Worm (Caenorhabditis elegans) whole organism, dauer: ENCODE data around the gene F38A1.9.

Experiments used
- unc-62 ChIP-seq: sonication (generic microtip); optimal IDR thresholded peaks from 2 replicates; lab custom pipeline; 2017; ENCODE audit warnings: missing biosample characterization, missing genetic modification reagents, missing genetic modification characterization

F38A1.9 gene

DNA sequence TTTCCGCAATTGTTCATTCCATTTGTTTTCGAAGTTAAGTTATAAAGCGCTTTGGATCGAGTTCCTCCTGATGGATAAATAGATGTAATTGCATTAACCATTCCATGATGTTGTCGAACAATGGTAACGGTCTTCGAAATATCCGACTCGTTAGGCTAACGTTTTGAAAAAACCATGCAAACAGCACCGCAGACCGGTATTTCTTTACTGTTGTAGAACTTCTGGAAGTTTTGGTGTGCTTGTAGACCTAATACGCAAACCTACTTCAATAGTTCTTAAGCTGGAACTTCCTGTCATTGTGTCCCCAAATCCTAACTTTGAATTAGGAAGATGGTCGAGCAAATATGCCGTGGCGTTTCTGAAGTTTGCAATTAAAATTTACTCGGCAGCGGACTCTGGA is at the start of gene F38A1.9:
TSS of gene F38A1.9 (minus strand) at position 101 of the 400 bp plus-strand sequence.
- TF ChIP-seq unc-62 = no peak

DNA sequence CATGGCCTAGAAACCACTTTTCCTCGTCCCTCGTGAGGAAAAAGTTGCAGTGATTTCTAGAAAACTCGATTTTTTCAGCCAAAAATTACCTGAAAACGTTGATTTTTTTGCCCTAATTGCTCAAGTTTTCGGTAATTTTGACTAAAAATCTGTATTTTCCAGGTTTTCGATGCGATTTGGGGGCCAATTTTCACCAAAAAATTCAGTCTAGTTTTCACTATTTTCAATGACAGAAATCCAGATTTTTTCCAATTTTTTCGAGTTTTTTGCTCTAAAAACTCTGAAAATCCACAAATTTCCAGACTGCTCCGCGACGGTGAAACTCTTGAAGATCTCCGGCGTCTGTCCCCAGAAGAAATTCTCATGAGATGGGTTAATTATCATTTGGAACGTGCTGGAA is 44.2 kb upstream of the F38A1.9 start, which contains the start of gene plst-1:
TSS of gene plst-1 (plus strand) at position 301 of the 400 bp plus-strand sequence.
- no peak for TF ChIP-seq unc-62

DNA sequence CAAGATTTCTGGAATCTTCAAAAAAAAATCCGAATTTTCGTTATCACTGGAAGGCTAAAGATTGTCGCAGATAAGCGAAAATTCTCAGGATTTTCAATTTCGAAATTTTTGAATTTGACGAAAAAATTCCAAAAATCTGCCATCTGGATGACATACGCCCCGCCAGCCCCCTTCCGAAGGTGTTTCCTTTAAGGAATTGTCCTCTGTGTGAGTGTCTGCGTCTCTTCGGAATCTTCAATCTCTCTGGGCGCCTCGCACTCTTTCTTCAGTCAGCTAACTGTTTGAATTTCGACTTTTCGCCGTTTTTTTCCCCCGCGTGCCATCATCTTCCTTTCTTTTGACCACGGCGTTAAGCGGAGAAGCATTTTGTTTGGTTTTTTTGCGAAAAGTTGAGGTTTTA is 41.4 kb upstream of the F38A1.9 start:
- TF ChIP-seq unc-62 = no peak

DNA sequence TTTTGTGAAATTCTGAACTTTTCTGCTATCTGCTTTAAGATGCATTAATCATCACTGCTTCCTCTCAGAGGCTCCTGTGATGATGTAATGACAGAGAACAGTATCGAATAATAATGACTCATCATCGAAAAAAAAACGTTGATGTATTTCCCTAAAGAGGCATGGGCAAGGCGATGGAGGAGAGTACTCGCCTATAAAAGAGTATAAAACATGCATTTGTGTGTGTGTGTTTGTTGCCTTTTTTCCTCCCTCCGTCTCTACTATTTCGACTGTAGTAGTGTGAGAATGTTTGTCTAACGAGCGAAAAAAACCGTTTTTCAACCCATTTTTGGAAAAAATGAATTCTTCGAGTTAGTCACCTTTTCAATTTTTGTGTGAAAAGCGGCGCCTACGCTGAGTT is 39.7 kb upstream of the F38A1.9 start:
- no peak for TF ChIP-seq unc-62

DNA sequence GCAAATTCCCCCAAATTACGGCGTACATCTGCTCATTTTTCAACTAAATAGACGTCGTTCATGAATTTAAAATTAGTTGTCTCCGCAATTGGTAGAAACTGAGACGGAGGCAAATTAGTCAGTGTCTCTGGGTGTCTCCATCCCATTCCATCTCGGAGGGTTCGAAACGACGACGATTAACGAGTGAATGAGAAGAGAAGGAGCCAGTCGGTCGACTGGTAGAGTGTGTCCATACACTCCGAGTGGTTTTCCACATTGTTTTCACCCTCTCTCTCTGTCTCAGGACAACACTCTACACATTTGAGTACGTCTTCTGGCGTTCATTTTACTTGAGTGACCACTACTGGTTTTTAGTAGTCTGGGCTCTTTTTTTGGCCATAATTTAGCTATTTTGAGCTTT is 33.8 kb upstream of the F38A1.9 start:
- no peak for TF ChIP-seq unc-62

DNA sequence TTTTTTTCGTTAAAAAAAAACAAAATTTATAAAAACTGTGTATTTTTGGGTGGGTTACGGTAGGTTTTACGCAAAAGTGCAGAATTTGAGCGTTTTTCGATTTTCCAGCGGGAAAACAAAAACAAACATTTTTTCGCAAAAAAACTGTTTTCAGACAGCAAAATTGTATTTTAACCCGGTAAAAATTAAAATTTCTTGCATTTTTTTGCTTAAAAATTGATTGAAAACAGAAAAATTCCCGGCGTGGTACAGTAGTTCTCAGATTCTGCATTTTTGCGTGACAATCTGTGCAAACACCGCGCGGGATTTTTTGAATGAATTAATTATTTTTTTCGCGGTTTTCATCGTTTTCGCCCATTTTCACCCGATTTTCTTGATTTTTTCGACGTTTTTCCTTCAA is 31.9 kb upstream of the F38A1.9 start:
- no peak for TF ChIP-seq unc-62

DNA sequence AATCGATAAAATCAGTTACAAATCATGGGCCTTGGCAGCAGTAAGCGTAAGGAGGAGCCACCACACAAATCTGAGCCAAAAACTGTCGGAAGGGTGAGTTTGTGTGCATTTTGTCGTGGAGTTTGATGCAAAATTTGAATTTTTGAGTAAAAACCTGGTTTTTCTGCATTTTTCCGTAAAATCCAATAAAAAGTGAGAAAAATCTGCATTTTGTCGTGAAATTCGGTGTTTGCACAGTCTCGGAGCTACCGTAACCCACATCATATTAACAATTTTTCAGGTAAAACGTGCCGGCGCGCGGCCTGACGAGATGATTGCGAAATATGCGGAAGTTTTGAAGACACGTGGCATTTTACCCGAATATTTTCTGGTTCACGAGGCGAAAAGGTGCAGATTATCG is 30.8 kb upstream of the F38A1.9 start:
- no peak for TF ChIP-seq unc-62

DNA sequence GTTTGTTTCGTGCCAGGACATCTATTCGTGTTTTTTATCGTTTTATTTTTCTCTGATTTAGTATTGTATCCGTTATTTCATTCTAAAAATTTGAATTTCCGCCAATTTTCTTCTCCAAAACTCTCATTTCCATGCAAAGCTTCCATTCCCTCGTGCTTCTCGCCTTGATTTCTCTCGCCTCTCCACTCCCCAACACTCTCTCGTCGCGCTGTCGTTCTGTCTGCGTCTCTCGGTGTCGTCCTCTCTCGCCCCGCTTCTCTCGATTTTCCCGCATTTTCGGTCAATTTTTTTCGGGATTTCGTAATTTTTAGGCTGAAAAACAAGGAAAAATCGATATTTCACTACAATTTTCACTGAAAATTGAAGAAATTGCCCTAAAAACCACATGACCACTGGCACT is 29.4 kb upstream of the F38A1.9 start, which contains the start of gene C09E9.1:
TSS of gene C09E9.1 (plus strand) at position 286 of the 400 bp plus-strand sequence.
- no peak for TF ChIP-seq unc-62

DNA sequence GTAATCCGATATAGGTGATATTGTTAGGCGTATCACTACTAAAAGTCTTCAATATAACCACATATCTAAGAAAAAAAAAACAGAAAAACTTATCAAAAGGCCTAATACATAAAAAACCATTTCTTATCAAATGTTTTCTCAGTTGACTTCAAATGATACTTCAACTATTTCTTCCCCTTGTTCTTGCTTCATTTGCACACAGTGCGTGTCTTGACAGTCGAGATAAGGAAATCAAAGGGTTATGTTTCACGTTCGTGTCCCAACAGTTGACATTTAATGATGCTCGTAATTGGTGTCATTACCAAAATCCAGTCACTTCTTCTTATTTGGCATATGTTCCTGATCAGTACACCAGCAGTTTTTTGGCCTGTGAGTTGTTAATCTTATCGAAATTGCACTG is 21.6 kb upstream of the F38A1.9 start, which contains the start of gene clec-170:
TSS of gene clec-170 (plus strand) at position 143 of the 400 bp plus-strand sequence.
- no peak for TF ChIP-seq unc-62

DNA sequence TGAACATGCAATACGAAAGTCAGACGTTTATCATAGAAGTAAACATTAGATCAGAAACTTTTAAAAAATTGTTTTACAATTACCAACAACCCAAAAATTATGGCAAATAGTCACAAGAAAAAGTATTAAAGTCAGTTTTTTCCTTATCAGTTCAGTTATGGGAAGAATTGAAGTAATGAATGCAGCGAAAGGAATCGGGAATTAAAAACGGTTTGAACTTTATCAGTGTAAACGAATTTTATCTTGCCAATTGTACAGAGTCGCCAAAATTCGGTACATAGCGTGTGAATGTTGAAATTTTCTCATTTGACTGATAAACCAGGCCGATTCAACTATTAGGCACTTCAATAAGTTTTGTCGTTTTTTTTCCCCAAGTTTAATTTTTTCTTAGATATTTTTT is 21.0 kb upstream of the F38A1.9 start:
- no peak for TF ChIP-seq unc-62

DNA sequence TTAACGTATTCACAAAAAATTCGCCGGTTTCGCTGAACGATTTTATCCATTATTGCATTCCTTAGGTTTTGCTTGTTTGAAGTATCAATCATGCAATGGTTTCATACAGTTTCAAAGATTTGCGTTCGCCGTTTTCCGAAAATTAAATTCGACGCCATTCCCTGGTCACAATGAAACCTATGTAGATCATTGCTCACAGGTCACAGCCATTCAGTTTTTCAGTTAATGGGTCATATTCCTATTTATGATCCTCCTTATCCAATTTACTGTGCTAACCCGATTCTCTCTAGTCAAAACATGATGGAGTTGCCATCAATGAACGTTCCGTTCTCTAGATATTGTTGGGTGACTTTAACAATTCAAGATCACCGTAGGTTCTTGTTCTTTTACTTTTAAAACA is 19.8 kb upstream of the F38A1.9 start, which contains the start of gene F38A1.13:
TSS of gene F38A1.13 (plus strand) at position 301 of the 400 bp plus-strand sequence.
- no peak for TF ChIP-seq unc-62

DNA sequence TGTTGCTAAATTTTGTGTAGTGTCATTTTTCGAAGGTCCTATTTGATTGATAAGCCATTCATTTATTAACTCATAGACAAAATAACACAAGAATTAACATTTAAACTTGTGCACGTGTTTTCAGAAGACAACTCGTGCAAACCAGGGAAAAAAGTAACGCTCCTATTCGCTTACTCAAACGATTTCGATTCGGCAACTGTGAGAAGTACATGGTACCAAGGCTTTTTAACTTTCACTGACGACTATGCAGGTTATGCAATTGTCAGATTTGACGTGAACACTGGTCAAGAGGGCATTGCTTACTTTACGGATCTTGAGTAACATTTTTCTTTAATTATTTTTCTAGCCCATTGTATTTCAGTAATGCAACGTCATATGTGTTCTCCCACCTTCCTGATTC is 16.8 kb upstream of the F38A1.9 start:
- no peak for TF ChIP-seq unc-62

DNA sequence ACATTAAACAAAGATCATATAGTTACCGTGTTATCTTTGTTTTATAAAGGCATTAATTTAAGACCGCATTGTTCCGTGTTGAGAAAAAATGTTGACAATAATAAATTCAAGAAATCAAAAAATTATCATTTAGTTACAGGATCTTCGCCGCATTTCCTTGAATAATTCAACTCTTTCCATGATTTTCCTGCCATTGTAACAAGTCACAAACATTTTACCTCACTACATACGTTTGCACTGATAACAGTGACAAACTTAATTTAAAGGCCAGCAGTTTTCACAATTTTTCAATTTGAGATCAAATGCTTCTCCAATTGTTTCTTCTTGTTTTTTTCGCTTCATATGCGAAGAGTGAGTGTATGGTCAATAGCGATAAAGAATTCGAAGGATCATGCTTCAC is 15.9 kb upstream of the F38A1.9 start, which contains the start of gene clec-169:
TSS of gene clec-169 (plus strand) at position 301 of the 400 bp plus-strand sequence.
- no peak for TF ChIP-seq unc-62

DNA sequence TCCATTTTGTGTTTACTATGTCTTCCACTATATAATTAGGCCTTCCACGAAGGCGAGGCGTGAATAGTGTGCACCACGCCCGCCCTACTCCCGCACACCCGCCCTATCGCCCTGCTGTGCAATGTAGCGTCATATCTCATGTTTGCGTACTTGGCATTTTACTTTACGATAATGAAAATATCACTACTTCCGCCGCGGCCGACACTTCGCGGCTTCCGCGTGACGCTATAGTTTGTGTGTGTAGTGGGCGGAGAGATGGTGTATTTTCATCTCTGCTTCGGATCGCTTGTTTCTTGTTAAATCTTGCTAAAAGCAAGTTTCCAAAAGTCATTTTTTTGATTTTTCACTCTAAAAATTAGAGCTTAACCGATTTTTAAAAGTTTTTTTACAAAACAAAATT is 15.3 kb upstream of the F38A1.9 start:
- no peak for TF ChIP-seq unc-62

DNA sequence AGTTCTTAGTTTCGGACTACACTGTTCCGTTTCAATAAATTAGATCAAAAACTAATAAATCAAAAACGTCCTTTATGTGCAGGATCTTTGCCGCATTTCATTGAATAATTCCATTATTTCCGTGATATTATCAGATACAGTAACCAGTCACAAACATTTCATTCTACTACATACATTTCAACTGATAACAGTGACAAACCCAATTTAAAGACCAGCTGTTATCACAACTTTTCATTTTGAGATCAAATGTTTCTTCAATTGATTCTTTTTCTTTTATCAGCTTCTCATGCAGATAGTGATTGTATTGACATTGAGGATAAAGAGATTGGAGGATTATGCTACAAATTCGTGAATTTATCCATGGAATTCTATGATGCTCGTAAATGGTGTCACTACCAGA is 11.6 kb upstream of the F38A1.9 start, which contains the start of gene clec-168:
TSS of gene clec-168 (plus strand) at position 247 of the 400 bp plus-strand sequence.
- TF ChIP-seq unc-62 = no peak

DNA sequence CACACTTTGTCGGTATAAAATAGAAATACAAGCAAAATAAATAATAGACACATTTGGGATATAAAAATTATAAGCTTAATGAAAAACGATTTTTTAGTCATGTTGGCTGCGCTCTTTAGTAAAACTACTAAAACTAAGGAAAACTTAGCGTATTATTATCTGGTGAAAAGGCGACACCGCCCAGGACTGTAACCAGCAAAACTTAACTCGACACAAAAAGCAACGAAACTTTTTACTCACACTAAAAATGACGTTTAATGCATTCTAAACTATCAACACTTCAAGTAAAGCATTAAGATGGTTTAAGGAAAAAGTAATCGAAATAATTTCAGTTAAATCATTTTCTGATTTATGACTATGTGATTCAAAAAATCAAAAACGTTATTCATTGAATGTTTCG is 10.5 kb upstream of the F38A1.9 start, which contains the start of gene clec-167:
TSS of gene clec-167 (minus strand) at position 101 of the 400 bp plus-strand sequence.
- no peak for TF ChIP-seq unc-62

DNA sequence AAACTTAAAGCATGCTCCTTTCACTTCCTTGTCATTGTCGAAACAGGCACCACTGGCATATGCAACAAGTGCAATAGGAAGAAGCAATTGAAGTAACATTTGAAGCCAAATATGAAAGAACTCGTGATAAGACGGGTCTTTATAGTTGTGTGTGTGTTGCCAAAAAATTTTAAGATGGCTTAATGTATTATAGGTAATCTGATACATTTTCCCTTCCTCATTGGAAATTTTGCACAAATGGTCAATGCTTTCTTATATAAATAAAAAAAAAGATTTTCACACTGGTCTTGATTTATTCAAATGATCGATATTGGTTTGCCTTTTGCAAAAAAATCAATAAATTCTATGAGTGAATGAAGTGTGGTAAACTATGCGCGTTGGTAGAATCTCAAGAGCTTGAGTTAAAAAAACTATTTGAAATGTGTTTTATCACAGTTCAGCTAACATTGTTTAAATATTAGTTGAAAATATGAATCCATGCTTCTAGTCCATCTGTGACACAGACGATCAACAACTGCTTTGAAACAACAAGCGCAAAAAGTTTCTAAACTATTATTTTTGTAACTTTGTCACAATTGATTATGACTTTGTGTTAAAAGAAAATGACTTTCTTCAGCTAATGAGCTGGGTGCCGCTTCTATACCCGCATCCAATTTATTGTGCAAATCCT is 6.2 kb upstream of the F38A1.9 start, which contains the start of the genes clec-166 and F38A1.6:
TSS of gene clec-166 (minus strand) at position 101 of the 670 bp plus-strand sequence.
TSS of gene F38A1.6 (plus strand) at position 620 of the 670 bp plus-strand sequence.
- TF ChIP-seq unc-62 = no peak
